Worm (Caenorhabditis elegans) whole organism, L4 larva: ENCODE data around the gene srh-16.

ENCODE experiments used
- D1046.2 ChIP-seq: fragments of 200-800 bp; sonication (Bioruptor generic); IDR thresholded peaks from 2 replicates; pipeline ENCODE4 v1.3.6; 2022; ENCODE audit warnings: missing genetic modification characterization, missing compliant biosample characterization
- F37D6.2 ChIP-seq: sonication (generic microtip); optimal IDR thresholded peaks from 2 replicates; lab custom pipeline; 2016; ENCODE audit warnings: mild to moderate bottlenecking, missing genetic modification characterization, missing compliant biosample characterization
- F49E8.2 ChIP-seq: sonication (generic microtip); optimal IDR thresholded peaks from 2 replicates; lab custom pipeline; 2016; ENCODE audit warnings: missing compliant biosample characterization, mild to moderate bottlenecking, missing genetic modification characterization, borderline replicate concordance
- R02D3.7 ChIP-seq: fragments of 150-350 bp; sonication (generic microtip); optimal IDR thresholded peaks from 3 replicates; lab custom pipeline; 2014; ENCODE audit warnings: missing biosample characterization, missing genetic modification characterization
- T26A8.4 ChIP-seq: fragments of 200-800 bp; sonication (Bioruptor generic); IDR thresholded peaks from 2 replicates; pipeline ENCODE4 v1.3.6; 2022; ENCODE audit warnings: missing genetic modification characterization, missing compliant biosample characterization
- Y75B8A.6 ChIP-seq: fragments of 200-800 bp; sonication (Bioruptor generic); IDR thresholded peaks from 2 replicates; pipeline ENCODE4 v1.3.6; 2022; ENCODE audit warnings: missing genetic modification reagents, missing genetic modification characterization, missing compliant biosample characterization
- aha-1 ChIP-seq: fragments of 150-350 bp; peaks from one replicate; lab custom pipeline; 2014; ENCODE audit warnings: missing biosample characterization, missing genetic modification characterization
- aly-2 ChIP-seq: sonication (generic microtip); optimal IDR thresholded peaks from 2 replicates; lab custom pipeline; 2018; ENCODE audit warnings: missing biosample characterization, missing genetic modification characterization
- ama-1 ChIP-seq: fragments of 150-350 bp; optimal IDR thresholded peaks from 2 replicates; lab custom pipeline; 2014; ENCODE audit warnings: inconsistent platforms, mixed read lengths
- arid-1 ChIP-seq: fragments of 200-800 bp; sonication (Bioruptor generic); conservative IDR thresholded peaks from 2 replicates; pipeline ENCODE4 v1.3.6; 2022; ENCODE audit warnings: missing genetic modification reagents, missing genetic modification characterization, missing compliant biosample characterization
- attf-4 ChIP-seq: sonication (generic microtip); optimal IDR thresholded peaks from 3 replicates; lab custom pipeline; 2017; ENCODE audit warnings: missing biosample characterization, missing genetic modification characterization
- ceh-20 ChIP-seq: fragments of 200-800 bp; sonication (Bioruptor generic); IDR thresholded peaks from 2 replicates; pipeline ENCODE4 v1.3.6; 2022; ENCODE audit warnings: missing genetic modification reagents, missing genetic modification characterization, missing compliant biosample characterization
- ceh-28 ChIP-seq: fragments of 150-350 bp; optimal IDR thresholded peaks from 2 replicates; lab custom pipeline; 2014; ENCODE audit warnings: missing biosample characterization, missing genetic modification reagents, missing genetic modification characterization
- ceh-62 ChIP-seq: sonication (generic microtip); optimal IDR thresholded peaks from 2 replicates; lab custom pipeline; 2017; ENCODE audit warnings: missing biosample characterization, missing genetic modification characterization
- ces-1 ChIP-seq: fragments of 150-350 bp; sonication (generic microtip); optimal IDR thresholded peaks from 4 replicates; lab custom pipeline; 2014; ENCODE audit warnings: missing biosample characterization, missing genetic modification reagents, missing genetic modification characterization
- daf-16 ChIP-seq, 3 experiments: sonication (generic microtip); optimal IDR thresholded peaks; 2 replicates each; lab custom pipeline; 2016 to 2017; ENCODE audit warnings: missing genetic modification characterization in 3 of 3, missing genetic modification reagents in 3 of 3, mild to moderate bottlenecking in 2 of 3, missing compliant biosample characterization in 2 of 3, missing biosample characterization in 1 of 3, moderate library complexity in 1 of 3
- daf-19 ChIP-seq: fragments of 200-800 bp; sonication (Bioruptor generic); conservative IDR thresholded peaks from 2 replicates; pipeline ENCODE4 v1.3.6; 2022; ENCODE audit warnings: missing genetic modification characterization, missing compliant biosample characterization
- dmd-6 ChIP-seq: fragments of 200-800 bp; sonication (Bioruptor generic); IDR thresholded peaks from 2 replicates; pipeline ENCODE4 v1.3.6; 2022; ENCODE audit warnings: missing genetic modification reagents, missing genetic modification characterization, missing compliant biosample characterization
- dmd-8 ChIP-seq: fragments of 200-800 bp; sonication (Bioruptor generic); IDR thresholded peaks from 2 replicates; pipeline ENCODE4 v1.3.6; 2022; ENCODE audit warnings: missing genetic modification characterization, missing compliant biosample characterization
- duxl-1 ChIP-seq: sonication (generic microtip); optimal IDR thresholded peaks from 2 replicates; lab custom pipeline; 2016; ENCODE audit warnings: mild to moderate bottlenecking, missing genetic modification characterization, moderate library complexity, missing compliant biosample characterization; ENCODE audit not compliant: poor library complexity
- dve-1 ChIP-seq: sonication (generic microtip); optimal IDR thresholded peaks from 2 replicates; lab custom pipeline; 2017; ENCODE audit warnings: antibody characterized with exemption, mild to moderate bottlenecking, missing genetic modification characterization, missing compliant biosample characterization; ENCODE audit not compliant: insufficient read depth
- egl-27 ChIP-seq: sonication (generic microtip); optimal IDR thresholded peaks from 3 replicates; lab custom pipeline; 2017; ENCODE audit warnings: missing biosample characterization, missing genetic modification reagents, missing genetic modification characterization
- fkh-10 ChIP-seq: fragments of 150-350 bp; optimal IDR thresholded peaks from 2 replicates; lab custom pipeline; 2014; ENCODE audit warnings: missing biosample characterization, missing genetic modification reagents, missing genetic modification characterization
- hif-1 ChIP-seq, 2 experiments: sonication (generic microtip); optimal IDR thresholded peaks; 2 replicates each; lab custom pipeline; 2016 to 2017; ENCODE audit warnings: missing compliant biosample characterization in 2 of 2, missing genetic modification characterization in 2 of 2, missing genetic modification reagents in 2 of 2, missing genotype in 2 of 2, mild to moderate bottlenecking in 1 of 2
- hlh-11 ChIP-seq: fragments of 200-800 bp; sonication (Bioruptor generic); optimal IDR thresholded peaks from 2 replicates; lab custom pipeline; 2018; ENCODE audit warnings: mild to moderate bottlenecking, missing genetic modification characterization, missing compliant biosample characterization
- hmg-1.1 ChIP-seq: fragments of 200-800 bp; sonication (Bioruptor generic); IDR thresholded peaks from 2 replicates; pipeline ENCODE4 v1.3.6; 2022; ENCODE audit warnings: missing genetic modification reagents, missing genetic modification characterization, missing compliant biosample characterization
- lin-13 ChIP-seq: fragments of 150-350 bp; optimal IDR thresholded peaks from 2 replicates; lab custom pipeline; 2014; ENCODE audit warnings: missing biosample characterization, missing genetic modification reagents, missing genetic modification characterization
- lir-3 ChIP-seq: sonication (generic microtip); optimal IDR thresholded peaks from 2 replicates; lab custom pipeline; 2016; ENCODE audit warnings: mild to moderate bottlenecking, missing genetic modification characterization, missing compliant biosample characterization
- madf-5 ChIP-seq, 2 experiments: fragments of 200-800 bp; sonication (Bioruptor generic); IDR thresholded peaks; 2 replicates each; pipeline ENCODE4 v1.3.6; 2022; ENCODE audit warnings: missing compliant biosample characterization in 2 of 2, missing genetic modification characterization in 2 of 2
- mes-2 ChIP-seq: sonication (generic microtip); optimal IDR thresholded peaks from 2 replicates; lab custom pipeline; 2016; ENCODE audit warnings: missing genotype, mild to moderate bottlenecking, missing genetic modification characterization, missing compliant biosample characterization; ENCODE audit not compliant: poor library complexity, severe bottlenecking
- mxl-2 ChIP-seq: fragments of 200-800 bp; sonication (Bioruptor generic); conservative IDR thresholded peaks from 2 replicates; pipeline ENCODE4 v1.3.6; 2022; ENCODE audit warnings: missing genetic modification reagents, missing genetic modification characterization, missing compliant biosample characterization
- mxl-3 ChIP-seq: fragments of 200-800 bp; sonication (Bioruptor generic); optimal IDR thresholded peaks from 2 replicates; lab custom pipeline; 2018; ENCODE audit warnings: mild to moderate bottlenecking, missing genetic modification characterization, missing compliant biosample characterization
- nhr-11 ChIP-seq: fragments of 150-350 bp; optimal IDR thresholded peaks from 2 replicates; lab custom pipeline; 2014; ENCODE audit warnings: missing biosample characterization, missing genetic modification characterization
- nhr-237 ChIP-seq: sonication (generic microtip); optimal IDR thresholded peaks from 2 replicates; lab custom pipeline; 2017; ENCODE audit warnings: missing biosample characterization, missing genetic modification characterization
- nhr-28 ChIP-seq: fragments of 150-350 bp; optimal IDR thresholded peaks from 2 replicates; lab custom pipeline; 2014; ENCODE audit warnings: missing biosample characterization, missing genetic modification characterization
- nhr-41 ChIP-seq: fragments of 200-800 bp; sonication (Bioruptor generic); IDR thresholded peaks from 2 replicates; pipeline ENCODE4 v1.3.6; 2022; ENCODE audit warnings: missing genetic modification reagents, missing genetic modification characterization, missing compliant biosample characterization
- nhr-48 ChIP-seq: sonication (generic microtip); optimal IDR thresholded peaks from 2 replicates; lab custom pipeline; 2016; ENCODE audit warnings: mild to moderate bottlenecking, missing genetic modification characterization, missing compliant biosample characterization
- nhr-76 ChIP-seq: fragments of 150-350 bp; optimal IDR thresholded peaks from 2 replicates; lab custom pipeline; 2014; ENCODE audit warnings: missing biosample characterization, missing genetic modification characterization
- pha-4 ChIP-seq, 2 experiments: fragments of 150-350 bp in 1 of 2; fragments of 200-800 bp in 1 of 2; sonication (Bioruptor generic) in 1 of 2; IDR thresholded peaks in 1 of 2; optimal IDR thresholded peaks in 1 of 2; 2 replicates each; pipeline versions ENCODE4 v1.3.6 to Lab custom; 2014 to 2022; ENCODE audit warnings: missing genetic modification characterization in 2 of 2, missing genetic modification reagents in 2 of 2, missing biosample characterization in 1 of 2, missing compliant biosample characterization in 1 of 2
- pqm-1 ChIP-seq: sonication (generic microtip); optimal IDR thresholded peaks from 2 replicates; lab custom pipeline; 2017; ENCODE audit warnings: missing biosample characterization, missing genetic modification characterization
- sdz-12 ChIP-seq: fragments of 200-800 bp; sonication (Bioruptor generic); optimal IDR thresholded peaks from 2 replicates; lab custom pipeline; 2018; ENCODE audit warnings: mild to moderate bottlenecking, missing genetic modification characterization, missing compliant biosample characterization
- set-16 ChIP-seq: fragments of 200-800 bp; sonication (Bioruptor generic); IDR thresholded peaks from 2 replicates; pipeline ENCODE4 v1.3.6; 2022; ENCODE audit warnings: missing genetic modification reagents, missing genetic modification characterization, missing compliant biosample characterization
- skn-1 ChIP-seq: fragments of 150-350 bp; optimal IDR thresholded peaks from 2 replicates; lab custom pipeline; 2014; ENCODE audit warnings: missing biosample characterization, missing genetic modification characterization
- snpc-1.2 ChIP-seq: fragments of 200-800 bp; sonication (Bioruptor generic); IDR thresholded peaks from 2 replicates; pipeline ENCODE4 v1.3.6; 2022; ENCODE audit warnings: missing genetic modification reagents, missing genetic modification characterization, missing compliant biosample characterization
- spr-3 ChIP-seq: fragments of 200-800 bp; sonication (Bioruptor generic); optimal IDR thresholded peaks from 2 replicates; lab custom pipeline; 2018; ENCODE audit warnings: mild to moderate bottlenecking, missing genetic modification characterization, missing compliant biosample characterization
- tag-97 ChIP-seq: fragments of 200-800 bp; sonication (Bioruptor generic); IDR thresholded peaks from 2 replicates; pipeline ENCODE4 v1.3.6; 2022; ENCODE audit warnings: missing genetic modification characterization, missing compliant biosample characterization
- unc-39 ChIP-seq: sonication (generic microtip); optimal IDR thresholded peaks from 2 replicates; lab custom pipeline; 2017; ENCODE audit warnings: missing biosample characterization, missing genetic modification characterization
- unc-62 ChIP-seq, 3 experiments: fragments of 150-350 bp in 1 of 3; sonication (generic microtip); optimal IDR thresholded peaks in 2 of 3; peaks in 1 of 3; 1 replicate in 1 of 3; 2 replicates in 2 of 3; lab custom pipeline; 2014 to 2017; ENCODE audit warnings: missing biosample characterization in 3 of 3, missing genetic modification characterization in 3 of 3, missing genetic modification reagents in 3 of 3, missing genotype in 1 of 3
- zag-1 ChIP-seq: fragments of 150-350 bp; optimal IDR thresholded peaks from 2 replicates; lab custom pipeline; 2014; ENCODE audit warnings: missing biosample characterization, missing genetic modification characterization

srh-16 gene

ce11 chrV:12343419-12343969 is 51.8 kb downstream of the srh-16 start, which contains the start of gene tomm-20 (continued):
- no peak for TF ChIP-seq tag-97
- TF ChIP-seq aly-2 (tag; lab: Kevin White, UChicago): no peak
- no peak for TF ChIP-seq mxl-2 (GFP tag; lab: Robert Waterston, UW)
- no peak; the same call in none of the 2 replicates for TF ChIP-seq T26A8.4 (GFP tag; lab: Robert Waterston, UW)
- peak; percentile 84 for TF ChIP-seq duxl-1
- TF ChIP-seq arid-1 (GFP tag; lab: Robert Waterston, UW): peak; percentile 55
- TF ChIP-seq skn-1 (tag; lab: Kevin White, UChicago): no peak
- TF ChIP-seq dmd-6: no peak; the same call in none of the 2 replicates
- TF ChIP-seq egl-27 (tag; lab: Kevin White, UChicago): no peak
- TF ChIP-seq dve-1: peak; percentile 94
- no peak for TF ChIP-seq ceh-28 (tag; lab: Kevin White, UChicago)
- TF ChIP-seq snpc-1.2: 0 out of 2 replicates have a peak, but pooled peaks have one; percentile 62
- TF ChIP-seq spr-3 (GFP tag; lab: Kevin White, UChicago): peak; percentile 56
- no peak for TF ChIP-seq ces-1 (GFP tag; lab: Kevin White, UChicago)
- peak; percentile 79 for TF ChIP-seq F37D6.2 (tag; lab: Kevin White, UChicago)
- no peak for TF ChIP-seq nhr-237 (tag; lab: Kevin White, UChicago)
- no peak for TF ChIP-seq ceh-62 (tag; lab: Kevin White, UChicago)
- TF ChIP-seq dmd-8 (GFP tag; lab: Robert Waterston, UW): no peak
- peak; percentile 88 for TF ChIP-seq hlh-11 (tag; lab: Kevin White, UChicago)
- TF ChIP-seq pha-4 (GFP tag; IDR thresholded peaks at IDR 0.05; lab: Robert Waterston, UW): peak; percentile 77; the same call in 1 of the 2 replicates
- TF ChIP-seq pha-4 (tag; optimal IDR thresholded peaks at IDR 0.05; lab: Kevin White, UChicago): no peak
- TF ChIP-seq R02D3.7 (tag; lab: Kevin White, UChicago): no peak
- TF ChIP-seq aha-1 (tag; lab: Kevin White, UChicago): peak; percentile 86
- peak; percentile 46 to 79 for TF ChIP-seq daf-16 (GFP tag; optimal IDR thresholded peaks at IDR 0.05; lab: Kevin White, UChicago)
- TF ChIP-seq daf-16 (tag; optimal IDR thresholded peaks at IDR 0.05; lab: Kevin White, UChicago): no peak
- no peak for TF ChIP-seq D1046.2 (GFP tag; lab: Robert Waterston, UW)
- TF ChIP-seq nhr-41 (GFP tag; lab: Robert Waterston, UW): no peak
- peak; percentile 95 for TF ChIP-seq mes-2 (tag; lab: Kevin White, UChicago)
- peak; percentile 16 for TF ChIP-seq lir-3 (tag; lab: Kevin White, UChicago)
- TF ChIP-seq nhr-76: peak; percentile 44
- peak; percentile 86 for TF ChIP-seq ceh-20 (GFP tag; lab: Robert Waterston, UW)
- no peak for TF ChIP-seq attf-4 (tag; lab: Kevin White, UChicago)
- TF ChIP-seq nhr-11: peak; percentile 81
- TF ChIP-seq fkh-10 (GFP tag; lab: Kevin White, UChicago): peak; percentile 89
- TF ChIP-seq lin-13 (GFP tag; lab: Kevin White, UChicago): peak; percentile 71
- TF ChIP-seq nhr-48 (tag; lab: Kevin White, UChicago): peak; percentile 80
- peak; percentile 85 for TF ChIP-seq hmg-1.1 (GFP tag; lab: Robert Waterston, UW)
- TF ChIP-seq hif-1 (tag; optimal IDR thresholded peaks at IDR 0.05; lab: Kevin White, UChicago): peak; percentile 51 to 63
- no peak for TF ChIP-seq pqm-1 (tag; lab: Kevin White, UChicago)
- TF ChIP-seq F49E8.2 (tag; lab: Kevin White, UChicago): peak; percentile 69
- TF ChIP-seq Y75B8A.6 (GFP tag; lab: Robert Waterston, UW): no peak
- TF ChIP-seq nhr-28 (tag; lab: Kevin White, UChicago): peak; percentile 69
- TF ChIP-seq madf-5 (GFP tag; IDR thresholded peaks at IDR 0.05; lab: Robert Waterston, UW): no peak
- TF ChIP-seq zag-1 (tag; lab: Kevin White, UChicago): no peak
- no peak for TF ChIP-seq set-16
- TF ChIP-seq ama-1 (lab: Kevin White, UChicago): peak; percentile 3
- no peak for TF ChIP-seq unc-39
- no peak for TF ChIP-seq sdz-12 (GFP tag; lab: Kevin White, UChicago)
- TF ChIP-seq unc-62 (GFP tag; optimal IDR thresholded peaks at IDR 0.05 in 1 of 2; lab: Kevin White, UChicago): peak in 1 of 2 experiments; percentile 94
- TF ChIP-seq unc-62 (tag; optimal IDR thresholded peaks at IDR 0.05; lab: Kevin White, UChicago): no peak
- peak; percentile 66 for TF ChIP-seq daf-19 (GFP tag; lab: Robert Waterston, UW)
- TF ChIP-seq mxl-3 (GFP tag; lab: Kevin White, UChicago): no peak
